Fruit fly (Drosophila melanogaster): ENCODE results near the gene Vps16B.
A peak's percentile ranks its signal among the peaks of the same experiment; 100 is the strongest.

Vps16B gene

dm6 chr3R:29816266-29816665 is at the start of gene Vps16B:
TSS of gene Vps16B (minus strand) at chr3R:29816451.
- no peak for TF ChIP-seq CG8478 (optimal IDR thresholded peaks at IDR 0.05)
- no peak for TF ChIP-seq CTCF (optimal IDR thresholded peaks at IDR 0.05)

dm6 chr3R:29862795-29863194 is 46.5 kb upstream of the Vps16B start:
- no peak for TF ChIP-seq CG8478 (optimal IDR thresholded peaks at IDR 0.05)

- no peak for TF ChIP-seq CG8478 (optimal IDR thresholded peaks at IDR 0.05)
- TF ChIP-seq CTCF (optimal IDR thresholded peaks at IDR 0.05), result peak in 1 of 2 experiments; percentile 15
Measured at dm6 chr3R:29861432-29862249, 45.4 kb upstream of the Vps16B start, which contains the start of the genes CG15514 and RpS8. TSS of gene CG15514 (minus strand) at chr3R:29861494. TSS of gene RpS8 (plus strand) at chr3R:29861582.

dm6 chr3R:29859763-29860162 is 43.5 kb upstream of the Vps16B start:
- TF ChIP-seq CTCF (optimal IDR thresholded peaks at IDR 0.05), result no peak
- no peak for TF ChIP-seq CG8478 (optimal IDR thresholded peaks at IDR 0.05)

dm6 chr3R:29858806-29859205 is 42.6 kb upstream of the Vps16B start, which contains the start of gene CG7824:
TSS of gene CG7824 (minus strand) at chr3R:29858936.
- TF ChIP-seq CG8478 (optimal IDR thresholded peaks at IDR 0.05) (no peak), CTCF (optimal IDR thresholded peaks at IDR 0.05) (peak; percentile 27 to 43)

- TF ChIP-seq CG8478 (optimal IDR thresholded peaks at IDR 0.05), result no peak
- TF ChIP-seq CTCF (optimal IDR thresholded peaks at IDR 0.05), result peak in 1 of 2 experiments; percentile 49
Measured at dm6 chr3R:29857228-29857627, 41.0 kb upstream of the Vps16B start, which contains the start of gene dgt1. TSS of gene dgt1 (minus strand) at chr3R:29857491.

- TF ChIP-seq CG8478 (optimal IDR thresholded peaks at IDR 0.05) (no peak), CTCF (optimal IDR thresholded peaks at IDR 0.05) (no peak)
Measured at dm6 chr3R:29847126-29847525, 30.9 kb upstream of the Vps16B start.

- TF ChIP-seq CG8478 (optimal IDR thresholded peaks at IDR 0.05) (no peak), CTCF (optimal IDR thresholded peaks at IDR 0.05) (no peak)
Measured at dm6 chr3R:29841293-29841791, 25.1 kb upstream of the Vps16B start, which contains the start of gene Cad99C. TSS of gene Cad99C (plus strand) at chr3R:29841657.

dm6 chr3R:29839707-29840311 is 23.6 kb upstream of the Vps16B start:
- no peak for TF ChIP-seq CG8478 (optimal IDR thresholded peaks at IDR 0.05)
- no peak for TF ChIP-seq CTCF (optimal IDR thresholded peaks at IDR 0.05)

dm6 chr3R:29838751-29839150 is 22.5 kb upstream of the Vps16B start:
- TF ChIP-seq CG8478 (optimal IDR thresholded peaks at IDR 0.05) (no peak), CTCF (optimal IDR thresholded peaks at IDR 0.05) (no peak)

- no peak for TF ChIP-seq CTCF (optimal IDR thresholded peaks at IDR 0.05)
- no peak for TF ChIP-seq CG8478 (optimal IDR thresholded peaks at IDR 0.05)
Measured at dm6 chr3R:29837771-29838170, 21.5 kb upstream of the Vps16B start.

- no peak for TF ChIP-seq CTCF (optimal IDR thresholded peaks at IDR 0.05)
- no peak for TF ChIP-seq CG8478 (optimal IDR thresholded peaks at IDR 0.05)
Measured at dm6 chr3R:29836188-29836587, 19.9 kb upstream of the Vps16B start, which contains the start of gene CG42592. TSS of gene CG42592 (minus strand) at chr3R:29836288.

dm6 chr3R:29835710-29836049 is 19.4 kb upstream of the Vps16B start, which contains the start of gene Prtl99C:
TSS of gene Prtl99C (plus strand) at chr3R:29835950.
- TF ChIP-seq CG8478 (optimal IDR thresholded peaks at IDR 0.05), result no peak
- TF ChIP-seq CTCF (optimal IDR thresholded peaks at IDR 0.05), result no peak

- TF ChIP-seq CTCF (optimal IDR thresholded peaks at IDR 0.05) (no peak), CG8478 (optimal IDR thresholded peaks at IDR 0.05) (no peak)
Measured at dm6 chr3R:29834759-29835709, 18.8 kb upstream of the Vps16B start, which contains the start of gene Atg16. TSS of gene Atg16 (minus strand) at chr3R:29835101.

Data from S2 (cell line).